Fruit fly (Drosophila melanogaster) whole organism, prepupa: Measurements from ENCODE around the gene hyd.

Experiments
- CG10669 ChIP-seq: fragments of 200-800 bp; sonication (Bioruptor generic); optimal IDR thresholded peaks from 3 replicates; lab custom pipeline; 2018; ENCODE audit warnings: missing biosample characterization, mild to moderate bottlenecking, missing genetic modification characterization, moderate library complexity
- CG11762 ChIP-seq: fragments of 200-800 bp; sonication (Bioruptor generic); optimal IDR thresholded peaks from 3 replicates; lab custom pipeline; 2016; ENCODE audit warnings: missing biosample characterization, missing genetic modification characterization; ENCODE audit not compliant: insufficient read depth
- CG4318 ChIP-seq: fragments of 200-800 bp; sonication (Bioruptor generic); optimal IDR thresholded peaks from 3 replicates; lab custom pipeline; 2017; ENCODE audit warnings: missing biosample characterization, mild to moderate bottlenecking, missing genetic modification characterization
- CG6854 ChIP-seq: fragments of 200-800 bp; sonication (Bioruptor generic); optimal IDR thresholded peaks from 2 replicates; lab custom pipeline; 2017; ENCODE audit warnings: missing biosample characterization, mild to moderate bottlenecking, missing genetic modification characterization
- CG8119 ChIP-seq: fragments of 200-800 bp; sonication (Bioruptor generic); IDR thresholded peaks from 3 replicates; pipeline ENCODE4 v1.3.6; 2022; ENCODE audit warnings: missing biosample characterization, missing genetic modification characterization
- Lpt ChIP-seq: fragments of 200-800 bp; sonication (Bioruptor generic); optimal IDR thresholded peaks from 3 replicates; lab custom pipeline; 2016; ENCODE audit warnings: missing biosample characterization, missing genetic modification characterization
- cyc ChIP-seq: fragments of 200-800 bp; sonication (Bioruptor generic); optimal IDR thresholded peaks from 3 replicates; lab custom pipeline; 2016; ENCODE audit warnings: missing biosample characterization, missing genetic modification characterization
- pdm3 ChIP-seq: fragments of 200-800 bp; sonication (Bioruptor generic); optimal IDR thresholded peaks from 3 replicates; lab custom pipeline; 2016; ENCODE audit warnings: missing biosample characterization, missing genetic modification characterization
- topi ChIP-seq: fragments of 200-800 bp; sonication (Bioruptor generic); optimal IDR thresholded peaks from 3 replicates; lab custom pipeline; 2016; ENCODE audit warnings: missing biosample characterization, missing genetic modification characterization

- TF ChIP-seq CG4318 = no peak
- no peak for TF ChIP-seq CG10669 (GFP tag; lab: Kevin White, UChicago)
- TF ChIP-seq Lpt (GFP tag; lab: Kevin White, UChicago) = no peak
- no peak for TF ChIP-seq CG11762 (GFP tag; lab: Kevin White, UChicago)
- no peak for TF ChIP-seq pdm3 (GFP tag; lab: Kevin White, UChicago)
- TF ChIP-seq CG8119 (GFP tag; lab: Robert Waterston, UW) = no peak
- TF ChIP-seq CG6854 (GFP tag; lab: Kevin White, UChicago) = no peak
- TF ChIP-seq topi (GFP tag; lab: Kevin White, UChicago) = no peak
- no peak for TF ChIP-seq cyc (GFP tag; lab: Kevin White, UChicago)
These were observed 24.9 kb downstream of the hyd start for dm6 chr3R:9700513-9700912.
